Fruit fly (Drosophila melanogaster) whole organism, adult: ENCODE results near the gene Ugt36D1.
A peak's percentile ranks its signal among the peaks of the same experiment; 100 is the strongest.

ENCODE experiments used
- CG11617 ChIP-seq: fragments of 200-800 bp; sonication (Bioruptor generic); optimal IDR thresholded peaks from 2 replicates; lab custom pipeline; 2017; ENCODE audit warnings: mild to moderate bottlenecking, missing biosample characterization, missing genetic modification reagents, missing genetic modification characterization
- CG14711 ChIP-seq: fragments of 200-800 bp; sonication (Bioruptor generic); optimal IDR thresholded peaks from 2 replicates; lab custom pipeline; 2018; ENCODE audit warnings: missing biosample characterization, mild to moderate bottlenecking, missing genetic modification characterization, moderate library complexity
- CG1620 ChIP-seq: fragments of 200-800 bp; sonication (Bioruptor generic); optimal IDR thresholded peaks from 2 replicates; lab custom pipeline; 2016; ENCODE audit warnings: missing biosample characterization, missing genetic modification characterization
- CG33017 ChIP-seq: fragments of 200-800 bp; sonication (Bioruptor generic); optimal IDR thresholded peaks from 2 replicates; lab custom pipeline; 2018; ENCODE audit warnings: missing biosample characterization, mild to moderate bottlenecking, missing genetic modification characterization, moderate library complexity
- CG5204 ChIP-seq: fragments of 200-800 bp; sonication (Bioruptor generic); optimal IDR thresholded peaks from 2 replicates; lab custom pipeline; 2016; ENCODE audit warnings: missing biosample characterization, missing genetic modification characterization
- CG7045 ChIP-seq: fragments of 200-800 bp; sonication (Bioruptor generic); optimal IDR thresholded peaks from 2 replicates; lab custom pipeline; 2017; ENCODE audit warnings: missing biosample characterization, mild to moderate bottlenecking, missing genetic modification characterization
- CG7101 ChIP-seq: fragments of 200-800 bp; sonication (Bioruptor generic); optimal IDR thresholded peaks from 2 replicates; lab custom pipeline; 2018; ENCODE audit warnings: missing biosample characterization, mild to moderate bottlenecking, missing genetic modification characterization, moderate library complexity
- Clk ChIP-seq: fragments of 200-800 bp; sonication (Bioruptor generic); optimal IDR thresholded peaks from 2 replicates; lab custom pipeline; 2017; ENCODE audit warnings: missing biosample characterization, missing genetic modification characterization
- Crg-1 ChIP-seq: fragments of 200-800 bp; sonication (Bioruptor generic); optimal IDR thresholded peaks from 2 replicates; lab custom pipeline; 2016; ENCODE audit warnings: missing biosample characterization, missing genetic modification characterization
- Hr96 ChIP-seq: fragments of 200-800 bp; sonication (Bioruptor generic); optimal IDR thresholded peaks from 2 replicates; lab custom pipeline; 2016; ENCODE audit warnings: missing biosample characterization, missing genetic modification characterization
- Mnt ChIP-seq: fragments of 200-800 bp; sonication (Bioruptor generic); optimal IDR thresholded peaks from 2 replicates; lab custom pipeline; 2016; ENCODE audit warnings: missing biosample characterization, mild to moderate bottlenecking, missing genetic modification characterization
- bab1 ChIP-seq: fragments of 200-800 bp; sonication (Bioruptor generic); optimal IDR thresholded peaks from 3 replicates; lab custom pipeline; 2019; ENCODE audit warnings: missing biosample characterization, mild to moderate bottlenecking, missing genetic modification characterization, moderate library complexity
- cic ChIP-seq: fragments of 200-800 bp; sonication (Bioruptor generic); optimal IDR thresholded peaks from 2 replicates; lab custom pipeline; 2017; ENCODE audit warnings: missing biosample characterization, mild to moderate bottlenecking, missing genetic modification characterization, moderate library complexity
- cnc ChIP-seq, 2 experiments: fragments of >200 bp; optimal IDR thresholded peaks; 2 replicates each; lab custom pipeline; 2017
- kay ChIP-seq: fragments of 200-800 bp; sonication (Bioruptor generic); peaks from one replicate; lab custom pipeline; 2016; ENCODE audit warnings: missing biosample characterization, missing genetic modification characterization, borderline replicate concordance
- ovo ChIP-seq: fragments of 200-800 bp; sonication (Bioruptor generic); optimal IDR thresholded peaks from 2 replicates; lab custom pipeline; 2016; ENCODE audit warnings: missing biosample characterization, missing genetic modification characterization
- pad ChIP-seq: fragments of 200-800 bp; sonication (Bioruptor generic); optimal IDR thresholded peaks from 3 replicates; lab custom pipeline; 2017; ENCODE audit warnings: missing biosample characterization, missing genetic modification characterization, mild to moderate bottlenecking, moderate library complexity, missing genetic modification reagents
- tj ChIP-seq: fragments of 200-800 bp; sonication (Bioruptor generic); optimal IDR thresholded peaks from 3 replicates; lab custom pipeline; 2017; ENCODE audit warnings: missing biosample characterization, mild to moderate bottlenecking, missing genetic modification characterization, moderate library complexity
- toe ChIP-seq: fragments of 200-800 bp; sonication (Bioruptor generic); optimal IDR thresholded peaks from 2 replicates; lab custom pipeline; 2016; ENCODE audit warnings: missing biosample characterization, missing genetic modification characterization

Ugt36D1 gene

DNA sequence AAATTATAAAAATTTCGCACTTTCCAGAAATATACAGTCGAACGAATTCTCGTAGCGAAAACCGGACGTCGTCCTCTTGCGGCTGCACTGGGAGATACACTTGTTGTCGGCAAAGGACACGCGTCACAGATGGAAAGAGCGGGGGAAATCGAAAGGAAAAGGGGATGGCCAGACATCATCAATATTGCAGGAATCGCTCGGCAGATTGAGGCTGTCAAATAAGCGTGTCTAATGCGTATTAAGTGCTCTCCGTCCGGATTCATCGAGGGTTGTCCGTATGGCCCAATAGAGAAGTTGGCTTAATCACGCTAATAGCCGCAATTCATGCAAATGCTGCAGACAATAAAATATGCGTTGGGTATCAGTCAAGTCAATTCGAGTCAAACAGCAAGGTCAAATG, 13.9 kb upstream of the Ugt36D1 start:
- TF ChIP-seq pad (no peak), tj (no peak), Clk (GFP tag; lab: Kevin White, UChicago) (no peak)

DNA sequence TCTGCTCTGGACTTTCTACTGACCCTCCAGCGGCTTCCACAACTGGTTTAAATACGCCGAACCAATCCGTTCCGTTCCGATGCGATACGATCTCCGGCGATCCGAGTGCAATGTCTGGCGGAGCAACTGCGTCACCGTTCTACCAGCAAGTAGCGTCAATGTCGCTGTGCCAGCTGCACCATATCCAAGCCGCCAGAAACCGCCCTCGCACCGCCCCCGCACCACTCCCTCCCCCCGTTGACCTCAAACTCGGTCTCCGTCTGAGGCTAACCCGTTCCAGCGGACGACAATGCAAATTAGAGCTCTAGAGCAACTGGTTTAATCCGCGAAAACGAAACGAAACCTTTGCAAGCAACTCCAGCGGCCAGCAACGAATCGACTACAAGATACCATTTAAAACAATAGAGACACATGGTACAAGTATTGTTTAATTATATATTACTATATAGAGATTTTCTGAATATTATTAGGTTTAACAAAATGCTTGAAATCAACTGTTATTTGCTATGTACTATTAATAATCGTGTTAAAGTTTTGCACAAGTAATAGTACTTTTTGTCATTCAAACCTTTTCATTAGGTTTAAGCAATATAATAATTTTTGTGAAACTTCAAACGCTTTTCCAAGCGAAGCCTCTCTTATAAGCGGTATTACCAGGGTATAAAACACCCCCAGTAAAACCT, 12.2 kb upstream of the Ugt36D1 start, which contains the start of the genes CG10570 and CG42502:
TSS of gene CG10570 (minus strand) at position 293 of the 683 bp plus-strand sequence.
TSS of gene CG42502 (minus strand) at position 293 of the 683 bp plus-strand sequence.
- TF ChIP-seq Hr96 (GFP tag; lab: Kevin White, UChicago) (no peak), CG5204 (GFP tag; lab: Kevin White, UChicago) (no peak), Crg-1 (GFP tag; lab: Kevin White, UChicago) (no peak)

DNA sequence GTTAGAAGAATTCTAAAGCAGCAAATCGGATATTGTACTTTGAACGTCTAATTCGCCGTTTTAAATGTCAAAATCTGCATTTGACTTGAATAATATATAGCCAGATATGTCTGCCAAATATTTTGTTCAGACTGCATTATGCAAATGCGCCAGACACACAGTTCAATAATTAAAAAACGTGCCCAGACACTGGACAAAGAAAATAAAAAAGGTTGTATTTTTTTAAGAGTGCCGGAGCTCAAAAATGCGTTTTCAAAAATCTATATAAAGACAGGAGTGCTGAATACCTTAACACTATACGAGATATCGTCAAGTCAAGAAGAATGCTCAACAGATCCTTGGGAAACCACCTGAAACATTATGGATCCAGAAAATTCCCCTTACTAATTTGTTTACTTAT, 11.0 kb upstream of the Ugt36D1 start, which contains the start of the genes CG17325 and CG42305:
TSS of gene CG17325 (plus strand) at position 301 of the 400 bp plus-strand sequence.
TSS of gene CG42305 (plus strand) at position 301 of the 400 bp plus-strand sequence.
- TF ChIP-seq cic (GFP tag; lab: Kevin White, UChicago) (no peak), pad (no peak)

DNA sequence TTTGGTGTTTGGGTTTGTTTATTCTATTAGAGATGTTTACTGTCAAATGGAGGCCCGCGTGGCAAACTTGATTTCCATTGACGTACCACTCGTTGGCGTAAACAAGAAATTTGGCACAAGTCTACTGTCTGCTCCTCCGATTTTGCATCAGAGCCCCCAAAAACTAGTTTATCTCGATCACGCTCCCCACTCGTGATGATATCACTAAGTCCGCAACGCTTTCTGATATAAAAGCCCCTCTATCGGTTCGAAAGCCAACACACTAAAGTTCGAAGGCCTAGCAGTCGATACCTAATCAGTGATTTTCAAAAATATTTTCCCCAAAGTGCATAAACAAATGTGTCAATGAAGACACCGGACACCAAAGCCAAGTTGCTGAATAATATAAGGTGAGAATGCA, 10.6 kb upstream of the Ugt36D1 start:
- TF ChIP-seq Clk (GFP tag; lab: Kevin White, UChicago) (no peak), kay (no peak)

DNA sequence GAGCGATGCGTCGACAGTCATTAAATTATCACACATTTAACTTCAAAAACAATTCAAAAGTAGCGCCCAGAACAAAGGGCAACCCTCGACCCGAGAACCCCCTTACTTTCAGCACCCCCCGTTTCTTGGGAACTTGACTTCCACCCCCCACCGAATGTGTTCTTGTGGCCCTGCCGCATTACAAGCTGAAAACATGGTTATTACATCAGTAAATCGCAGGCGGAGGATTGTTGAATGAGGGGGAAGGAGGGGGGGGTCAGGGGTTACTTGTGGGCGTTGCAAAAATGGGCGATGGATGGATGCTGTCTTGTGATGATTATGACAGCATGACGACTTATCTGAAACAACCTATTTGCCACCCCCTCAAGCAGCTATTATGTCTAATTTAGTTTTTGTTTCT, 8.2 kb upstream of the Ugt36D1 start:
- TF ChIP-seq cnc (optimal IDR thresholded peaks at IDR 0.05; lab: Kevin White, UChicago) (no peak), CG14711 (no peak), Mnt (no peak), ovo (no peak), Crg-1 (GFP tag; lab: Kevin White, UChicago) (no peak), tj (no peak), pad (no peak), CG5204 (GFP tag; lab: Kevin White, UChicago) (no peak)

DNA sequence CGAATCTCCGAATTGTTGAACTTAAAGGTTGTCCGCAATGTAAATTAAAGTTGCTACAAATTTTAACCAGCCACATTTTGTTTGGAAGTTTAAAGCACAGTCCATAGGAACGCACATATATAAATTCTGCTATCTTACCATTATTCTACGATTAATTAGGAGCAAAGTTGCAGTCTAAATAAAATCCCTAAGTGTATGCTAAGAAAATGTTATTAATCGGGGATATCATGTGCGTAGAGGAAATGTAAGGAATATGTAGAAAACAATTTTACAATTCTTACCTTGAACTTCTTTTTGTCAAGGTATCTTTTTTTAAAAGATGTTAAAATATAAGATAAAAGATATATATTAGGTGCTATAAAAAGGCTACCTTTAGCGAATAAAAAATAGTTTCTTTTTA, 5.0 kb upstream of the Ugt36D1 start:
- TF ChIP-seq CG11617 (GFP tag; lab: Kevin White, UChicago) (no peak), CG1620 (GFP tag; lab: Kevin White, UChicago) (no peak)

DNA sequence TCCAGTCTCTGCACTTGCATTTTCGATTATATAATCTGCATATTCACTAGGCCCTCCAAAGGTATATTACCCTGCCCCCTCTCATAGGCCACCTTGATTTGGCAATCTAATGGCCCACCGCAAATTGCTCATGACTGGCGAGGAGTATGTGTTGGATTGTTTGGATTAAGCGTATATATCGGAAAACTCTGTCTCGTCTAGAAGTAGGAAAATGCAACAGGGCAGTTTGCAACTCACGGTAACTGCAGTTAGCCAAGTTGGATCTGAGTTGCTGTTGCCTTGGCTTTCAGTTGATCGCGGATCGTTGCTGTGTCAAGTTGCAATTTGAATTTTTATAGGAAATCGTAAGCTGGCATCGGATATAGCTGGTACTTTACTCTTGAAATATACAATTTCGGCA, 4.3 kb upstream of the Ugt36D1 start, which contains the start of gene Ugt36F1:
TSS of gene Ugt36F1 (plus strand) at position 301 of the 400 bp plus-strand sequence.
- TF ChIP-seq kay, result no peak
- TF ChIP-seq CG5204 (GFP tag; lab: Kevin White, UChicago), result no peak
- TF ChIP-seq Crg-1 (GFP tag; lab: Kevin White, UChicago), result no peak
- no peak for TF ChIP-seq CG33017 (tag; lab: Kevin White, UChicago)
- no peak for TF ChIP-seq CG14711
- TF ChIP-seq CG7101, result no peak
- no peak for TF ChIP-seq bab1 (GFP tag; lab: Kevin White, UChicago)
- no peak for TF ChIP-seq pad

DNA sequence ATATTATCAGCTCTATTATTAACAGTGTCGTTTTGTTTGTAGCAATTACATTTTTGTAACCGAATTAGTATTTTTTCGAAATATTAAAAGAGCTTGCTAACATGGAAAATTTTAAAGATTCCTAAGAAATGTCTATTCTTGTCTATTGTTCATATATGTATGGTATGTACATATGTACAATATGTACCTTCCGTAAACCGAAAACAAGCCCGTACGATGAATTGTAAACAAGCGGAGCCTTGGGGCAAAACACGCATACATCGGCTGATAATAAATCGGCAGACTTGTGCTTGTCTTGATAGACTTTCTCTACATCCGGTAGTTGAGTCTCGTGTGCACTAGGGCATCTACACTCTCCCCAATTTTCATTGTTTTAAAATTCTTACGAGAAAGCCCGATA, 543 bp upstream of the Ugt36D1 start:
- TF ChIP-seq toe (GFP tag; lab: Kevin White, UChicago) (no peak), CG7045 (no peak), Clk (GFP tag; lab: Kevin White, UChicago) (no peak)

DNA sequence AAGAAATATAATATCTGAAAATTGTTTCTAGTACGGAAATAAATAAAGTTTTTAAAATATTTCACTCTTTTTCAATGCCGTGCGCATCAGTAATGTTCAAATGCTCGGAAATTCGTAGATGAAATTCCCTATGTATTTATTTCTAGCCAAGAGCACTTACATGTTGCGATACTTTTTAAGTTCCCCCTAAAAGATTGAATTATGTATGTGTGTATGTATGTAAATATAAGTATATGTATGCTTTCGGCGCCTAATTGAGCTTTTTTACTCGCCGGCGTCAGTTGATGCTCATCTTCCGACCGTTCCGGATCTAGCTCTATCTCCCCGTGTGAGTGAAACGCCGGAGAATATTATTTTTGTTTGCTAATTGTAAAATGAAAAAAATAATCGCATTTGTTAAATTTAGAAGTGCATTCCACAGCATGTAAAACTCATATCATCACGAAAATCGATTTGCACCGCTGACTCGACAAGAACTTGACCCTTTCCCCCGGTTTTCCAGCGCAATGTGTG, 3.2 kb downstream of the Ugt36D1 start, which contains the start of gene Ugt36E1:
TSS of gene Ugt36E1 (plus strand) at position 275 of the 513 bp plus-strand sequence.
- TF ChIP-seq CG1620 (GFP tag; lab: Kevin White, UChicago), result no peak
- TF ChIP-seq tj, result peak; percentile 61
- peak; percentile 19 for TF ChIP-seq kay
- no peak for TF ChIP-seq Mnt
